Fruit fly (Drosophila melanogaster) whole organism, embryonic: Measurements from ENCODE around the gene Atat.
A peak's percentile ranks its signal among the peaks of the same experiment; 100 is the strongest.

ENCODE experiments used
- ATbp ChIP-seq: fragments of 200-800 bp; sonication (Bioruptor generic); optimal IDR thresholded peaks from 2 replicates; lab custom pipeline; 2017; ENCODE audit warnings: missing biosample characterization, mild to moderate bottlenecking, missing genetic modification characterization, missing genetic modification reagents
- Abd-B ChIP-seq: fragments of 200-800 bp; sonication (Bioruptor generic); optimal IDR thresholded peaks from 2 replicates; lab custom pipeline; 2018; ENCODE audit warnings: missing biosample characterization, mild to moderate bottlenecking, missing genetic modification characterization, moderate library complexity
- CG11504 ChIP-seq: fragments of 200-800 bp; sonication (Bioruptor generic); optimal IDR thresholded peaks from 3 replicates; lab custom pipeline; 2019; ENCODE audit warnings: missing biosample characterization, mild to moderate bottlenecking, missing genetic modification characterization, moderate library complexity
- CG12391 ChIP-seq: fragments of 200-800 bp; sonication (Bioruptor generic); optimal IDR thresholded peaks from 3 replicates; lab custom pipeline; 2018; ENCODE audit warnings: missing biosample characterization, mild to moderate bottlenecking, missing genetic modification characterization, moderate library complexity
- CG12942 ChIP-seq: fragments of 200-800 bp; sonication (Bioruptor generic); optimal IDR thresholded peaks from 3 replicates; lab custom pipeline; 2016; ENCODE audit warnings: missing biosample characterization, missing genetic modification characterization
- CG13123 ChIP-seq: fragments of 200-800 bp; sonication (Bioruptor generic); optimal IDR thresholded peaks from 2 replicates; lab custom pipeline; 2016; ENCODE audit warnings: missing biosample characterization, missing genetic modification characterization
- CG14860 ChIP-seq: fragments of 200-800 bp; sonication (Bioruptor generic); IDR thresholded peaks from 3 replicates; pipeline ENCODE4 v1.3.6; 2022; ENCODE audit warnings: missing biosample characterization, missing genetic modification characterization; ENCODE audit not compliant: partially characterized antibody
- CG1602 ChIP-seq: fragments of 200-800 bp; sonication (Bioruptor generic); optimal IDR thresholded peaks from 3 replicates; lab custom pipeline; 2016; ENCODE audit warnings: missing biosample characterization, missing genetic modification characterization
- CG17802 ChIP-seq: fragments of 200-800 bp; sonication (Bioruptor generic); optimal IDR thresholded peaks from 2 replicates; lab custom pipeline; 2018; ENCODE audit warnings: missing biosample characterization, mild to moderate bottlenecking, missing genetic modification characterization, moderate library complexity
- CG17912 ChIP-seq: fragments of 200-800 bp; sonication (Bioruptor generic); optimal IDR thresholded peaks from 2 replicates; lab custom pipeline; 2018; ENCODE audit warnings: missing biosample characterization, mild to moderate bottlenecking, missing genetic modification characterization
- CG2199 ChIP-seq: fragments of 200-800 bp; sonication (Bioruptor generic); IDR thresholded peaks from 3 replicates; pipeline ENCODE4 v1.3.6; 2022; ENCODE audit warnings: missing biosample characterization, missing genetic modification characterization
- CG34376 ChIP-seq: fragments of 200-800 bp; sonication (Bioruptor generic); optimal IDR thresholded peaks from 2 replicates; lab custom pipeline; 2018; ENCODE audit warnings: missing biosample characterization, mild to moderate bottlenecking, missing genetic modification characterization
- CG4617 ChIP-seq: fragments of 200-800 bp; sonication (Bioruptor generic); optimal IDR thresholded peaks from 3 replicates; lab custom pipeline; 2016; ENCODE audit warnings: missing biosample characterization, missing genetic modification characterization, borderline replicate concordance
- CG4820 ChIP-seq: fragments of 200-800 bp; sonication (Bioruptor generic); optimal IDR thresholded peaks from 3 replicates; lab custom pipeline; 2016; ENCODE audit warnings: missing biosample characterization, missing genetic modification characterization
- CG7556 ChIP-seq: fragments of 200-800 bp; sonication (Bioruptor generic); optimal IDR thresholded peaks from 2 replicates; lab custom pipeline; 2017; ENCODE audit warnings: missing biosample characterization, mild to moderate bottlenecking, missing genetic modification characterization
- CG7745 ChIP-seq: fragments of 200-800 bp; sonication (Bioruptor generic); optimal IDR thresholded peaks from 2 replicates; lab custom pipeline; 2018; ENCODE audit warnings: missing biosample characterization, mild to moderate bottlenecking, missing genetic modification characterization, moderate library complexity
- CG8765 ChIP-seq: fragments of 200-800 bp; sonication (Bioruptor generic); IDR thresholded peaks from 2 replicates; pipeline ENCODE4 v1.3.6; 2022; ENCODE audit warnings: missing biosample characterization, missing genetic modification characterization
- CoRest ChIP-seq: fragments of 200-800 bp; sonication (Bioruptor generic); optimal IDR thresholded peaks from 3 replicates; lab custom pipeline; 2018; ENCODE audit warnings: missing biosample characterization, mild to moderate bottlenecking, missing genetic modification characterization, moderate library complexity
- CrebB ChIP-seq: fragments of 200-800 bp; sonication (Bioruptor generic); optimal IDR thresholded peaks from 3 replicates; lab custom pipeline; 2018; ENCODE audit warnings: missing biosample characterization, mild to moderate bottlenecking, missing genetic modification characterization
- Dip3 ChIP-seq: fragments of 200-800 bp; sonication (Bioruptor generic); optimal IDR thresholded peaks from 3 replicates; lab custom pipeline; 2016; ENCODE audit warnings: missing biosample characterization, missing genetic modification characterization
- Hand ChIP-seq: fragments of 200-800 bp; sonication (Bioruptor generic); optimal IDR thresholded peaks from 2 replicates; lab custom pipeline; 2017; ENCODE audit warnings: mild to moderate bottlenecking, missing biosample characterization, missing genetic modification reagents, missing genetic modification characterization
- Hr3 ChIP-seq: fragments of 200-800 bp; sonication (Bioruptor generic); optimal IDR thresholded peaks from 3 replicates; lab custom pipeline; 2016; ENCODE audit warnings: missing biosample characterization, missing genetic modification characterization
- Hr78 ChIP-seq, 2 experiments: fragments of 200-800 bp in 1 of 2; fragments of >200 bp in 1 of 2; sonication (Bioruptor generic) in 1 of 2; optimal IDR thresholded peaks; 2 replicates each; lab custom pipeline; 2017 to 2019; ENCODE audit warnings: missing biosample characterization in 2 of 2, missing genetic modification characterization in 2 of 2, mild to moderate bottlenecking in 1 of 2, moderate library complexity in 1 of 2
- Meics ChIP-seq: fragments of 200-800 bp; sonication (Bioruptor generic); optimal IDR thresholded peaks from 2 replicates; lab custom pipeline; 2017; ENCODE audit warnings: missing biosample characterization, mild to moderate bottlenecking, missing genetic modification characterization
- NK7.1 ChIP-seq: fragments of 200-800 bp; sonication (Bioruptor generic); optimal IDR thresholded peaks from 3 replicates; lab custom pipeline; 2016; ENCODE audit warnings: missing biosample characterization, missing genetic modification characterization
- NfI ChIP-seq: fragments of 200-800 bp; sonication (Bioruptor generic); optimal IDR thresholded peaks from 3 replicates; lab custom pipeline; 2018; ENCODE audit warnings: missing biosample characterization, mild to moderate bottlenecking, missing genetic modification characterization, moderate library complexity
- Vsx1 ChIP-seq: fragments of 200-800 bp; sonication (Bioruptor generic); optimal IDR thresholded peaks from 2 replicates; lab custom pipeline; 2017; ENCODE audit warnings: missing biosample characterization, mild to moderate bottlenecking, missing genetic modification characterization, missing genetic modification reagents
- bcd ChIP-seq: fragments of 200-800 bp; sonication (Bioruptor generic); optimal IDR thresholded peaks from 2 replicates; lab custom pipeline; 2017; ENCODE audit warnings: missing biosample characterization, mild to moderate bottlenecking, missing genetic modification characterization
- gcm ChIP-seq: fragments of 200-800 bp; sonication (Bioruptor generic); optimal IDR thresholded peaks from 2 replicates; lab custom pipeline; 2019; ENCODE audit warnings: missing biosample characterization, mild to moderate bottlenecking, missing genetic modification characterization, moderate library complexity
- gem ChIP-seq: fragments of 200-800 bp; sonication (Bioruptor generic); optimal IDR thresholded peaks from 2 replicates; lab custom pipeline; 2019; ENCODE audit warnings: missing biosample characterization, mild to moderate bottlenecking, missing genetic modification characterization, moderate library complexity
- gt ChIP-seq: fragments of 200-800 bp; sonication (Bioruptor generic); IDR thresholded peaks from 2 replicates; pipeline ENCODE4 v1.3.6; 2022; ENCODE audit warnings: missing biosample characterization, missing genetic modification characterization
- ham ChIP-seq: fragments of 200-800 bp; sonication (Bioruptor generic); IDR thresholded peaks from 2 replicates; pipeline ENCODE4 v1.3.6; 2022; ENCODE audit warnings: missing biosample characterization, missing genetic modification characterization
- jigr1 ChIP-seq: fragments of 200-800 bp; sonication (Bioruptor generic); IDR thresholded peaks from 3 replicates; pipeline ENCODE4 v1.3.6; 2022; ENCODE audit warnings: missing biosample characterization, missing genetic modification characterization
- ken ChIP-seq: fragments of 200-800 bp; sonication (Bioruptor generic); IDR thresholded peaks from 3 replicates; pipeline ENCODE4 v1.3.6; 2022; ENCODE audit warnings: missing biosample characterization, missing genetic modification characterization
- lmd ChIP-seq: fragments of 200-800 bp; sonication (Bioruptor generic); IDR thresholded peaks from 2 replicates; pipeline ENCODE4 v1.3.6; 2022; ENCODE audit warnings: missing biosample characterization, missing genetic modification characterization
- maf-S ChIP-seq: fragments of 200-800 bp; sonication (Bioruptor generic); optimal IDR thresholded peaks from 2 replicates; lab custom pipeline; 2016; ENCODE audit warnings: missing biosample characterization, missing genetic modification characterization
- nom ChIP-seq: fragments of 200-800 bp; sonication (Bioruptor generic); optimal IDR thresholded peaks from 2 replicates; lab custom pipeline; 2017; ENCODE audit warnings: missing biosample characterization, missing genetic modification characterization, mild to moderate bottlenecking, moderate library complexity, missing genetic modification reagents
- sc ChIP-seq, 3 experiments: fragments of >200 bp in 2 of 3; fragments of 200-800 bp in 1 of 3; sonication (Bioruptor generic) in 1 of 3; optimal IDR thresholded peaks; 2 replicates in 2 of 3; 3 replicates in 1 of 3; lab custom pipeline; 2017; ENCODE audit warnings: mild to moderate bottlenecking in 1 of 3, missing biosample characterization in 1 of 3, missing genetic modification characterization in 1 of 3, missing genetic modification reagents in 1 of 3
- sr ChIP-seq: fragments of 200-800 bp; sonication (Bioruptor generic); IDR thresholded peaks from 3 replicates; pipeline ENCODE4 v1.3.6; 2022; ENCODE audit warnings: missing biosample characterization, missing genetic modification characterization
- ssp ChIP-seq: fragments of 200-800 bp; sonication (Bioruptor generic); IDR thresholded peaks from 2 replicates; pipeline ENCODE4 v1.3.6; 2022; ENCODE audit warnings: missing biosample characterization, missing genetic modification characterization
- tna ChIP-seq: fragments of 200-800 bp; sonication (Bioruptor generic); IDR thresholded peaks from 2 replicates; pipeline ENCODE4 v1.3.6; 2022; ENCODE audit warnings: missing biosample characterization, missing genetic modification characterization; ENCODE audit not compliant: partially characterized antibody
- tup ChIP-seq: fragments of 200-800 bp; sonication (Bioruptor generic); optimal IDR thresholded peaks from 2 replicates; lab custom pipeline; 2016; ENCODE audit warnings: missing biosample characterization, mild to moderate bottlenecking, missing genetic modification characterization, moderate library complexity
- zen ChIP-seq: fragments of 200-800 bp; sonication (Bioruptor generic); optimal IDR thresholded peaks from 3 replicates; lab custom pipeline; 2018; ENCODE audit warnings: missing biosample characterization, mild to moderate bottlenecking, missing genetic modification characterization, moderate library complexity

Atat gene

dm6 chr3L:9422636-9423419 is 3.7 kb downstream of the Atat start, which contains the start of gene aay (continued):
- peak; percentile 100 for TF ChIP-seq gem (tag; lab: Kevin White, UChicago)
- TF ChIP-seq CG8765 (GFP tag; lab: Robert Waterston, UW): peak; percentile 98
- TF ChIP-seq NfI (GFP tag; lab: Kevin White, UChicago): peak; percentile 99
- TF ChIP-seq nom (GFP tag; lab: Kevin White, UChicago): peak; percentile 94
- peak; percentile 95 for TF ChIP-seq maf-S
- peak; percentile 97 for TF ChIP-seq CG2199
- TF ChIP-seq lmd: peak; percentile 98
- TF ChIP-seq jigr1 (GFP tag; lab: Robert Waterston, UW): peak; percentile 95
- TF ChIP-seq CG1602 (GFP tag; lab: Kevin White, UChicago): peak; percentile 98
- TF ChIP-seq bcd (GFP tag; lab: Kevin White, UChicago): peak; percentile 99
- no peak for TF ChIP-seq CG14860 (GFP tag; lab: Robert Waterston, UW)
- TF ChIP-seq Hr3 (GFP tag; lab: Kevin White, UChicago): peak; percentile 99
- no peak for TF ChIP-seq tna (GFP tag; lab: Robert Waterston, UW)
- peak; percentile 90 for TF ChIP-seq CG17802
- peak; percentile 97 for TF ChIP-seq Vsx1 (GFP tag; lab: Kevin White, UChicago)
- TF ChIP-seq Meics (GFP tag; lab: Kevin White, UChicago): peak; percentile 98
- peak; percentile 100 for TF ChIP-seq gcm
- peak; percentile 99 for TF ChIP-seq Abd-B
- TF ChIP-seq sr (GFP tag; lab: Robert Waterston, UW): peak; percentile 94
- peak; percentile 97 for TF ChIP-seq Hand
- TF ChIP-seq CrebB (tag; lab: Kevin White, UChicago): peak; percentile 99
- peak; percentile 99 for TF ChIP-seq CG12942 (GFP tag; lab: Kevin White, UChicago)
- peak; percentile 99 for TF ChIP-seq CG7556 (GFP tag; lab: Kevin White, UChicago)
- TF ChIP-seq CG4820: peak; percentile 98
- peak; percentile 98 for TF ChIP-seq CG13123 (GFP tag; lab: Kevin White, UChicago)
- TF ChIP-seq CG17912 (GFP tag; lab: Kevin White, UChicago): peak; percentile 79
- TF ChIP-seq gt: peak; percentile 96
- peak; percentile 97 for TF ChIP-seq ken (GFP tag; lab: Robert Waterston, UW)
- TF ChIP-seq zen: peak; percentile 99
- peak; percentile 97 for TF ChIP-seq tup (GFP tag; lab: Kevin White, UChicago)
- TF ChIP-seq CG11504 (tag; lab: Kevin White, UChicago): peak; percentile 98
- TF ChIP-seq CG12391: peak; percentile 100
- peak; percentile 97 for TF ChIP-seq CG34376 (GFP tag; lab: Kevin White, UChicago)
- TF ChIP-seq ham (GFP tag; lab: Robert Waterston, UW): peak; percentile 92
- peak; percentile 88 for TF ChIP-seq CG7745 (tag; lab: Kevin White, UChicago)
- peak; percentile 98 for TF ChIP-seq Dip3 (GFP tag; lab: Kevin White, UChicago)
- peak; percentile 99 for TF ChIP-seq CoRest (tag; lab: Kevin White, UChicago)
- peak in 1 of 2 experiments; percentile 96 for TF ChIP-seq Hr78 (GFP tag; optimal IDR thresholded peaks at IDR 0.05; lab: Kevin White, UChicago)
- TF ChIP-seq sc (optimal IDR thresholded peaks at IDR 0.05; lab: Kevin White, UChicago): no peak
- peak; percentile 98 for TF ChIP-seq sc (GFP tag; optimal IDR thresholded peaks at IDR 0.05; lab: Kevin White, UChicago)
- TF ChIP-seq CG4617 (GFP tag; lab: Kevin White, UChicago): peak; percentile 98
- peak; percentile 99 for TF ChIP-seq ATbp (GFP tag; lab: Kevin White, UChicago)
- TF ChIP-seq ssp (GFP tag; lab: Robert Waterston, UW): peak; percentile 92
- peak; percentile 97 for TF ChIP-seq NK7.1 (GFP tag; lab: Kevin White, UChicago)
